Worm (Caenorhabditis elegans) whole organism, L4 larva: ENCODE data around the gene cah-4.

Experiments
- ama-1 ChIP-seq: fragments of 150-350 bp; optimal IDR thresholded peaks from 2 replicates; lab custom pipeline; 2014; ENCODE audit warnings: inconsistent platforms, mixed read lengths
- attf-4 ChIP-seq: sonication (generic microtip); optimal IDR thresholded peaks from 3 replicates; lab custom pipeline; 2017; ENCODE audit warnings: missing biosample characterization, missing genetic modification characterization
- lir-3 ChIP-seq: sonication (generic microtip); optimal IDR thresholded peaks from 2 replicates; lab custom pipeline; 2016; ENCODE audit warnings: mild to moderate bottlenecking, missing genetic modification characterization, missing compliant biosample characterization
- mdl-1 ChIP-seq, 2 experiments: fragments of 150-350 bp in 1 of 2; sonication (generic microtip) in 1 of 2; optimal IDR thresholded peaks; 2 replicates each; lab custom pipeline; 2014 to 2017; ENCODE audit warnings: missing biosample characterization in 2 of 2, missing genetic modification characterization in 2 of 2
- nhr-76 ChIP-seq: fragments of 150-350 bp; optimal IDR thresholded peaks from 2 replicates; lab custom pipeline; 2014; ENCODE audit warnings: missing biosample characterization, missing genetic modification characterization

DNA sequence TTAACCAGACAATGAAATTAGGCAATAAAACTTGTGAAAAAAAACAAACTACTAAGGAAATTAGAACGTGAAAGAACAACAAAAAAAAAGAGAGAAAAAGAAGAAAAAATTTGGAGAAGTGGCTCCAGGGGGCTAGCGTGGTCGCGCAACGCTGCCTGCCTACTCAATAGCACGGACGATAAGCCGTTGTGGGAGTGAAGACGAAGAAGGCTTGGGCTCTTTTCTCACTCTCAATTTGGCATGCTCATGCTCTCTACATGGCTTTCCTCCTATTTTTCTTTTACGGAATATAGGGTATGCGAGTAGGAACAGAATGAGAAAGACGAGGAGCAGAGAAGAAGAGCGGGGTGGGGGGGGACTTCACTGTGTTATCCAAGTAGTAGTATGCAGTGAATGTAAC, 40.1 kb upstream of the cah-4 start:
- TF ChIP-seq ama-1 (no peak), attf-4 (tag; lab: Kevin White, UChicago) (no peak), mdl-1 (tag; optimal IDR thresholded peaks at IDR 0.05; lab: Kevin White, UChicago) (no peak), lir-3 (tag; lab: Kevin White, UChicago) (no peak), nhr-76 (tag; lab: Kevin White, UChicago) (no peak)
